Worm (Caenorhabditis elegans): ENCODE measurements around the gene spl-2.
A peak's percentile ranks its signal among the peaks of the same experiment; 100 is the strongest.

Gene spl-2

ce11 chrV:9152339-9152738, 5.6 kb upstream of the spl-2 start:
- TF ChIP-seq zim-3 (tag; optimal IDR thresholded peaks at IDR 0.05) = no peak
- TF ChIP-seq ceh-91 (GFP tag; IDR thresholded peaks at IDR 0.05) = no peak
- TF ChIP-seq Y95B8A.8 (GFP tag; IDR thresholded peaks at IDR 0.05) = no peak
- no peak for TF ChIP-seq repo-1 (tag; optimal IDR thresholded peaks at IDR 0.05)
- no peak for TF ChIP-seq ets-4 (GFP tag; optimal IDR thresholded peaks at IDR 0.05)
- TF ChIP-seq F52B5.7 (tag; optimal IDR thresholded peaks at IDR 0.05) = no peak
- no peak for TF ChIP-seq gei-17 (GFP tag; optimal IDR thresholded peaks at IDR 0.05)
- TF ChIP-seq D2030.7 (GFP tag; IDR thresholded peaks at IDR 0.05) = no peak
- TF ChIP-seq hmg-1.2 (GFP tag; IDR thresholded peaks at IDR 0.05) = no peak
- no peak for TF ChIP-seq die-1 (tag; optimal IDR thresholded peaks at IDR 0.05)
- no peak for TF ChIP-seq egl-44 (GFP tag; IDR thresholded peaks at IDR 0.05)
- TF ChIP-seq madf-10 (tag; optimal IDR thresholded peaks at IDR 0.05) = no peak
- no peak for TF ChIP-seq aptf-3 (GFP tag; IDR thresholded peaks at IDR 0.05)
- TF ChIP-seq sea-2 (GFP tag; IDR thresholded peaks at IDR 0.05) = no peak
- no peak for TF ChIP-seq nhr-80 (tag; optimal IDR thresholded peaks at IDR 0.05)

- TF ChIP-seq F52B5.7 (tag; optimal IDR thresholded peaks at IDR 0.05) = no peak
- no peak for TF ChIP-seq hmg-1.2 (GFP tag; IDR thresholded peaks at IDR 0.05)
- TF ChIP-seq nhr-80 (tag; optimal IDR thresholded peaks at IDR 0.05) = no peak
- no peak for TF ChIP-seq nhr-90 (tag; optimal IDR thresholded peaks at IDR 0.05)
- TF ChIP-seq hmg-20 (GFP tag; IDR thresholded peaks at IDR 0.05) = no peak
- TF ChIP-seq bed-2 (GFP tag; IDR thresholded peaks at IDR 0.05) = no peak
- TF ChIP-seq attf-6 (GFP tag; IDR thresholded peaks at IDR 0.05) = no peak
- no peak for TF ChIP-seq hsf-1 (GFP tag; IDR thresholded peaks at IDR 0.05)
- TF ChIP-seq snpc-3.4 (tag; optimal IDR thresholded peaks at IDR 0.05) = no peak
Observed at ce11 chrV:9148151-9148550, 1.5 kb upstream of the spl-2 start.

- TF ChIP-seq nhr-80 (tag; optimal IDR thresholded peaks at IDR 0.05) = peak; percentile 70
- TF ChIP-seq snpc-3.4 (tag; optimal IDR thresholded peaks at IDR 0.05) = no peak
- TF ChIP-seq lag-1 (GFP tag; IDR thresholded peaks at IDR 0.05) = no peak
Observed at ce11 chrV:9146196-9146595, 503 bp downstream of the spl-2 start.

ce11 chrV:9143896-9144295, 2.8 kb downstream of the spl-2 start:
- no peak for TF ChIP-seq tlf-1 (GFP tag; optimal IDR thresholded peaks at IDR 0.05)
- TF ChIP-seq lin-26 (GFP tag; IDR thresholded peaks at IDR 0.05) = no peak
- no peak for TF ChIP-seq sdz-38 (tag; optimal IDR thresholded peaks at IDR 0.05)
- no peak for TF ChIP-seq ceh-27 (GFP tag; optimal IDR thresholded peaks at IDR 0.05)
- no peak for TF ChIP-seq die-1 (tag; optimal IDR thresholded peaks at IDR 0.05)
- no peak for TF ChIP-seq K12H6.12 (tag; optimal IDR thresholded peaks at IDR 0.05)
- TF ChIP-seq B0261.1 (tag; optimal IDR thresholded peaks at IDR 0.05) = no peak
- TF ChIP-seq him-1 (tag; optimal IDR thresholded peaks at IDR 0.05) = no peak
- no peak for TF ChIP-seq hmg-20 (GFP tag; IDR thresholded peaks at IDR 0.05)
- no peak for TF ChIP-seq ceh-91 (GFP tag; IDR thresholded peaks at IDR 0.05)
- no peak for TF ChIP-seq T07F8.4 (tag; optimal IDR thresholded peaks at IDR 0.05)
- TF ChIP-seq F57C9.4 (tag; optimal IDR thresholded peaks at IDR 0.05) = no peak
- no peak for TF ChIP-seq ceh-58 (GFP tag; IDR thresholded peaks at IDR 0.05)
- no peak for TF ChIP-seq hlh-26 (GFP tag; conservative IDR thresholded peaks at IDR 0.05)

ce11 chrV:9141297-9141696, 5.4 kb downstream of the spl-2 start, which contains the start of gene pitr-3:
Gene pitr-3 (minus strand): TSS chrV:9141397.
- TF ChIP-seq tlf-1 (GFP tag; optimal IDR thresholded peaks at IDR 0.05) (no peak), sea-2 (GFP tag; IDR thresholded peaks at IDR 0.05) (no peak), lsy-27 (tag; optimal IDR thresholded peaks at IDR 0.05; ENCODE audit: borderline replicate concordance, insufficient read depth) (no peak), ama-1 (optimal IDR thresholded peaks at IDR 0.05) (no peak), ama-1 (GFP tag; optimal IDR thresholded peaks at IDR 0.05) (no peak), fkh-3 (tag; optimal IDR thresholded peaks at IDR 0.05) (no peak), let-607 (tag; optimal IDR thresholded peaks at IDR 0.05) (no peak), attf-3 (GFP tag; conservative IDR thresholded peaks at IDR 0.05) (no peak), F39B2.1 (GFP tag; IDR thresholded peaks at IDR 0.05) (no peak)
